Worm (Caenorhabditis elegans): ENCODE results near the gene twk-26.

twk-26 gene

DNA sequence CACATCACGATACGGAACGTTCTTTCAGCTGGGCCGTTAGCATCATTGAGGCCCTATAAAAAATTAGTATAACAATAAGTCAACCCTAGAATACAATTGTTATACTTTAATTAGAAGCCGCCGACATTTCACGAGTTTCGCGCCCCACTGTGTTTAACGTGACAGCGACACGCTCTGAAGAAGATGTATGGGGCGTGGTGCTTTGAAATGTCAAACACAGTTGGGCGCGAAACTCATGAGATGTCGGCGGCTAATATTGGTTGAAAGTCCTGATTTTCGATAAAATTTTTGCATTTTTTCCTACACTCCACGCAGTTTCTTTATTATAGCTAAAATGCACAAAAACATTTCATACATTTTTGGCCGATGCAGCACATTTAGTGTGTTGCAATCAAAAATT, 1.5 kb upstream of the twk-26 start:
- TF ChIP-seq ztf-29 (GFP tag; IDR thresholded peaks at IDR 0.05): no peak
- no peak for TF ChIP-seq ref-1 (GFP tag; conservative IDR thresholded peaks at IDR 0.05)
- TF ChIP-seq cog-1 (tag; optimal IDR thresholded peaks at IDR 0.05): no peak
- no peak for TF ChIP-seq tab-1 (GFP tag; IDR thresholded peaks at IDR 0.05)
- TF ChIP-seq T22C8.4 (GFP tag; IDR thresholded peaks at IDR 0.05): no peak
- TF ChIP-seq klf-2 (GFP tag; conservative IDR thresholded peaks at IDR 0.05): no peak
- no peak for TF ChIP-seq ztf-23 (GFP tag; IDR thresholded peaks at IDR 0.05)
- TF ChIP-seq med-1 (GFP tag; optimal IDR thresholded peaks at IDR 0.05; ENCODE audit: insufficient read depth): no peak
- no peak for TF ChIP-seq flt-1 (GFP tag; IDR thresholded peaks at IDR 0.05)

DNA sequence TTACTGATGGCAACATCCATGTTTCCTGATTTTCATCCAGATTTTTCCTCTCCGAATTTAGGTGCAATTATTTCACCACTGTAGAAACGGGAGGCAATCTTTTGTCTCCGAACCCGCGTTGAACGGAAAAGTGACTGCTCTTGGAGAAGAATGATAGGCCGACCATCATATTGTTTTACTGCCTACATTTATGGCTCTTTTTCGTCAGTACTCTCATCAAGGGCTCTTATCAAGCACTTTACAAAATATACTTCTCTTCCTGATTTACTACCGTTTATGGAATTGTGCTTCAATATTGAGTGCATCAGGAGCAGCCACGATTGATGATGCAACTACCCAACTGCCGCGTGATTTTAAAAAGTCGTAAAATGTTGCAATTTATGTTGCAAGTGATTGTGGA, 230 bp downstream of the twk-26 start:
- TF ChIP-seq T22C8.4 (GFP tag; IDR thresholded peaks at IDR 0.05) (no peak), ztf-29 (GFP tag; IDR thresholded peaks at IDR 0.05) (no peak), klf-2 (GFP tag; conservative IDR thresholded peaks at IDR 0.05) (no peak), cog-1 (tag; optimal IDR thresholded peaks at IDR 0.05) (no peak), ztf-23 (GFP tag; IDR thresholded peaks at IDR 0.05) (no peak), flt-1 (GFP tag; IDR thresholded peaks at IDR 0.05) (no peak), tab-1 (GFP tag; IDR thresholded peaks at IDR 0.05) (no peak), ref-1 (GFP tag; conservative IDR thresholded peaks at IDR 0.05) (no peak), med-1 (GFP tag; optimal IDR thresholded peaks at IDR 0.05; ENCODE audit: insufficient read depth) (no peak)

DNA sequence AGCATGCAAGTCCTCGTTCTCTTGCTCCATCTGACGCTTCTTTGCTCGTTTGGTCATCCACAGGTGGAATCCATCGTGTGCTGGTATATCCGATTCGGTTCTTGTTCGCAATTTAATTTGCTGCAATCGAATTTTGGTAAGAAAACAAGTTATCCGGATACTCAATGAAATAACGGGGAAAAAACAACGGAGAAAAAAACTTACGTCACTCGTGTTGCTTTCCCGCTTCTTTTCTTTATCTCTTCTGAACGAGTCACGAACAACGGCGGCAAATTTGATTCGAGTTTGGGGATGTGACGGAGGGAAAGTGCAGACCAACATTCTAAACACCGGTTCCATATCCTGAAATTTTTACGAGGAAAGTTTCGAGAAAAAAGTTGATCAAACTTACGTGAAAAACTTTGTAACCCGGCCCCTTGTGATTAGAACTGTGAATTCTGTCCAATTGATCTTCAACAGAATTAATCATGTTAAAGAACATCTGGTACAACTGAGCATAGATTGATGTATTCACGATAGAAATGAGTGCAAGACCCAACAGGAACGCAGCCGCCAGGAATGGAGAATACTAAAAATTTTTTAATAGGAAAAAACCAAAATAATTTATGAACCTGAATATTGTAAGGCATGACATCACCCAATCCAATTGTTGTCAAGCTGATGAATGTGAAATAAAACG, 3.2 kb downstream of the twk-26 start:
- TF ChIP-seq klf-2 (GFP tag; conservative IDR thresholded peaks at IDR 0.05): no peak
- TF ChIP-seq tab-1 (GFP tag; IDR thresholded peaks at IDR 0.05): no peak
- no peak for TF ChIP-seq T22C8.4 (GFP tag; IDR thresholded peaks at IDR 0.05)
- no peak for TF ChIP-seq cog-1 (tag; optimal IDR thresholded peaks at IDR 0.05)
- no peak for TF ChIP-seq ztf-29 (GFP tag; IDR thresholded peaks at IDR 0.05)
- no peak for TF ChIP-seq ztf-23 (GFP tag; IDR thresholded peaks at IDR 0.05)
- no peak for TF ChIP-seq ref-1 (GFP tag; conservative IDR thresholded peaks at IDR 0.05)
- TF ChIP-seq med-1 (GFP tag; optimal IDR thresholded peaks at IDR 0.05; ENCODE audit: insufficient read depth): no peak
- TF ChIP-seq flt-1 (GFP tag; IDR thresholded peaks at IDR 0.05): no peak

DNA sequence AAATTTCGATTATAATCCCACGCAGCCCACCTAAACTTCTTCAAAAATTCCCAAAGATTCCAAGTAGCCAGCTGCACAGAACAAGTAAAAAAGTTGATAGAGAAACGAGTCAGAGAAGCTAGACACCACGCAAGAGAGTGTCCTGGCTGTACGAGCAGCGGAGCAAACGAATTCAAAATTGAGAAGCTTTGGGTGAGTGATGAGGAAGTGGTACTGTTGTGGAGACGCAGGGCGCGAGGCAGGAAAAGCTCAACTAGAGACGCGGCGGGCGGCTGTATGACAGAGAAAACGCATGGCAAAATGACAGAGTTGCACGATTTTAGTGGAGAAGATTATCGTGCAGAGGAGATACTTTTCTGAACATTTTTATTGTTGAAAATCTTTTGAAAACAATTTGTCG, 5.4 kb downstream of the twk-26 start:
- TF ChIP-seq ztf-23 (GFP tag; IDR thresholded peaks at IDR 0.05): no peak
- TF ChIP-seq T22C8.4 (GFP tag; IDR thresholded peaks at IDR 0.05): no peak
- no peak for TF ChIP-seq med-1 (GFP tag; optimal IDR thresholded peaks at IDR 0.05; ENCODE audit: insufficient read depth)
- TF ChIP-seq ref-1 (GFP tag; conservative IDR thresholded peaks at IDR 0.05): no peak
- TF ChIP-seq cog-1 (tag; optimal IDR thresholded peaks at IDR 0.05): no peak
- no peak for TF ChIP-seq klf-2 (GFP tag; conservative IDR thresholded peaks at IDR 0.05)
- no peak for TF ChIP-seq ztf-29 (GFP tag; IDR thresholded peaks at IDR 0.05)
- no peak for TF ChIP-seq tab-1 (GFP tag; IDR thresholded peaks at IDR 0.05)
- TF ChIP-seq flt-1 (GFP tag; IDR thresholded peaks at IDR 0.05): no peak

DNA sequence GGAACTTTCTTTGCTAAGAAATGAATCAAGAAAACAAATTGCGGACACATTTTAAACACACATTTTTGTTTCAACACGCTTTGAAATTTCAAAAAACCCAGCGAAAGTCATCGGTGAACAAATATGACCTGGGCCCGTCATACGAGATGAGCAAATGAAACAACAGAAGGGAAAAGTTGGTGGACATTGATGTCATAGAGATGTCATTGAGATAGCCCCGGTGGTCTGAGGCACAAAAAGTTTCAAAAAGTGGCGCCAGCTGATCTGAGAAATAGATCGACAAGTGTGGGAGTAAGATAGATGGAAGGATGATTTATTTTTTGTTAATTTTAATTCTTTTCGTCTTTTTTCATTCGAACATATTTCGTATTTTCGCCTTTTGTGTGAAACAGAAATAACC, 5.9 kb downstream of the twk-26 start:
- TF ChIP-seq ztf-29 (GFP tag; IDR thresholded peaks at IDR 0.05) (no peak), ref-1 (GFP tag; conservative IDR thresholded peaks at IDR 0.05) (no peak), flt-1 (GFP tag; IDR thresholded peaks at IDR 0.05) (no peak), tab-1 (GFP tag; IDR thresholded peaks at IDR 0.05) (no peak)

DNA sequence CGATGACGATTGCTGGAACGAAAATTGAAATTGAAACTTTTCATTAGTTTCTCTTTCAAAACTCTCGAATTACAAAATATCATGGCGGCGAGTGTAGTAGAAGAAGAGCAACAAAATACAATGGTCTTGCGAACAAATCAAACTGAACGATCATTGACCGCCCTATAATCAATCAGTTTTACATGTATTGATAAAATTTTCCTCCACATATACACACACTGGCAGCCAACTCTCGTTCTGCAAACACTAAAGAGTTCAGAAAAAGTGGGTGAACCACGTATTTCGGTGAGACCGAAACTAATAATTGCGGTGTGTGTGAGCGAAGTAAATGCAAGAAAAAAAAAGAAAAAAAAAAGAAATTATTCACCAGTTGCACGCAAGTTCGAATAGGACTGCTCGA, 7.4 kb downstream of the twk-26 start:
- no peak for TF ChIP-seq med-1 (GFP tag; optimal IDR thresholded peaks at IDR 0.05; ENCODE audit: insufficient read depth)
- TF ChIP-seq T22C8.4 (GFP tag; IDR thresholded peaks at IDR 0.05): no peak
- TF ChIP-seq ref-1 (GFP tag; conservative IDR thresholded peaks at IDR 0.05): no peak
- TF ChIP-seq flt-1 (GFP tag; IDR thresholded peaks at IDR 0.05): no peak
- no peak for TF ChIP-seq klf-2 (GFP tag; conservative IDR thresholded peaks at IDR 0.05)
- TF ChIP-seq ztf-29 (GFP tag; IDR thresholded peaks at IDR 0.05): no peak
- no peak for TF ChIP-seq cog-1 (tag; optimal IDR thresholded peaks at IDR 0.05)

DNA sequence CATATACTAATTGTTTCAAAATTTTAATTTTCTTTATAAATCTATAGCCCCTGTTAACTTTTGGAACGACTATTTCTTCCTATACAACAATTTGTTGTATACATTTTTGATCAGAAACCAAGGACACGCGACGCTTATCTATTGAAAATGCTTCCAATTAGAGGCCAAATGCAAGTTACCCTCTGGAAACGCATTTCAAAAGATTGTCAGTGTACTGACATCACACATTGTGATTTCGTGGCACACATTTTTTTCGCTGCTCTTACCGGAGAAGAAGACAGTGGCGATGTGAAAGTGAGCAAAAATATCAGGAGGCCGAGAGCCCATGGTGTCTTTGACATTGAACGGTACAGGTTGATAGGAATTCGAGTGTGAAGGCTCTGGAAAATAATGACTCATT, 9.2 kb downstream of the twk-26 start, which contains the start of gene cnnm-3:
Gene cnnm-3 (minus strand): TSS at position 382 of the 400 bp plus-strand sequence.
- TF ChIP-seq ztf-29 (GFP tag; IDR thresholded peaks at IDR 0.05): no peak
- TF ChIP-seq T22C8.4 (GFP tag; IDR thresholded peaks at IDR 0.05): no peak
- no peak for TF ChIP-seq med-1 (GFP tag; optimal IDR thresholded peaks at IDR 0.05; ENCODE audit: insufficient read depth)
- no peak for TF ChIP-seq cog-1 (tag; optimal IDR thresholded peaks at IDR 0.05)

DNA sequence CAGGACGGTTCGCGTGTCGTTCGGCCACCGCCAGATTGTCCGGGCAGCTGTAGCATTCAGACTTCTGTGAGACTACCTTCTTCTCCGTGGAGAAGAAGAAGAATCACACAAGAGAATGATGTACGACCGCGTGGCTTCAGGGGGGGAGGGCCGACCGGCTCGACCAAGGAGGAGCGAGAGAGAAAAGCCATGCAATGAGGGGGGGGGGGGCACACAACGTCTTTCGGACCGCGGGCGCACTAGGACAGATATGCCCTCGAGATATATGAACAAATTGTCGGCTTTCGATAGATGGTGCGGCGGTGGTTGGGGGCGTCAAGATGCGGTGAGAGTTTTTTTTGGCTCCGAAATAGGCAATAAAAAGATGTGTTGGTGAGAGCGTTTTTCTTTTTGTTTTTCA, 14.0 kb downstream of the twk-26 start:
- TF ChIP-seq ztf-29 (GFP tag; IDR thresholded peaks at IDR 0.05) (no peak), T22C8.4 (GFP tag; IDR thresholded peaks at IDR 0.05) (no peak), cog-1 (tag; optimal IDR thresholded peaks at IDR 0.05) (no peak), ref-1 (GFP tag; conservative IDR thresholded peaks at IDR 0.05) (no peak), klf-2 (GFP tag; conservative IDR thresholded peaks at IDR 0.05) (no peak), ztf-23 (GFP tag; IDR thresholded peaks at IDR 0.05) (no peak), flt-1 (GFP tag; IDR thresholded peaks at IDR 0.05) (no peak), med-1 (GFP tag; optimal IDR thresholded peaks at IDR 0.05; ENCODE audit: insufficient read depth) (no peak), tab-1 (GFP tag; IDR thresholded peaks at IDR 0.05) (no peak)

DNA sequence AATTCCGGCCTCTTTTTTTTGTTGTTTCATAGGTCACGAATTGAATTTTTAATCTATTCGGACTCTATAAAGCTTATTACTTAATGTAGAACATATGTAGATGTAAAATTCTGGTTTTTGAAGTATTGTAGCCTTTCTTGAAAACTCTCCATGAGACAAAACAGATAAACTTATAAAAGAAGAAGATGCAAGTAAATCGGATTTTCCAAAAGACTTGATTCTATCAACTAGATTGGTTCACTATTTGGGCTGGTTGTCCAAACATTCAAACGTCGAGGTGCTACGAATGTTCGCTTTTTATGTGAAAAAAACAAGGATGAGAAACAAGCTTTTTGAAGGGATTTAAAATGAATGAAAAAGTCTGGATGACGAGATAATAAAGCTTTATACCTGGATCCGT, 14.6 kb downstream of the twk-26 start:
- no peak for TF ChIP-seq flt-1 (GFP tag; IDR thresholded peaks at IDR 0.05)
- no peak for TF ChIP-seq med-1 (GFP tag; optimal IDR thresholded peaks at IDR 0.05; ENCODE audit: insufficient read depth)
- TF ChIP-seq klf-2 (GFP tag; conservative IDR thresholded peaks at IDR 0.05): no peak
- no peak for TF ChIP-seq cog-1 (tag; optimal IDR thresholded peaks at IDR 0.05)
- TF ChIP-seq T22C8.4 (GFP tag; IDR thresholded peaks at IDR 0.05): no peak
- no peak for TF ChIP-seq ztf-29 (GFP tag; IDR thresholded peaks at IDR 0.05)
- TF ChIP-seq ref-1 (GFP tag; conservative IDR thresholded peaks at IDR 0.05): no peak
- no peak for TF ChIP-seq ztf-23 (GFP tag; IDR thresholded peaks at IDR 0.05)
- TF ChIP-seq tab-1 (GFP tag; IDR thresholded peaks at IDR 0.05): no peak

DNA sequence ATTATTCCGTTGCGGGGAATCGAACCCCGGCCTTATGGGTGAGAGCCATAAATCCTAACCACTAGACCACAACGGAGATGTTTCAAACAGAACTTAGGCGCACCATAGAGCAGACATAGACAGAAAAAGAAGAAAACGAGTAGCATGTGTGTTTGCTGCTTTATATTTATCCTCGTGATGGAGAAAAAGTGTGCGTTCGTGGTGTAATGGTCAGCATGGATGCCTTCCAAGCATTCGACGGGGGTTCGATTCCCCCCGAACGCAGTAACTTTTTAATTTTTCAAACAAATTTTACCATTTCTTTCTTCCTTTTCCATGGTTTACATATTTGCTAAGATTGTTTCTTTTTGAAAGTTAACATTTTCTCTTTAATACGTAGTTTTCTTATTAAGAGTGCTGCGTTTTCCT, 18.6 kb downstream of the twk-26 start:
- TF ChIP-seq klf-2 (GFP tag; conservative IDR thresholded peaks at IDR 0.05): peak; percentile 95
- peak; percentile 97 for TF ChIP-seq tab-1 (GFP tag; IDR thresholded peaks at IDR 0.05)
- TF ChIP-seq ztf-23 (GFP tag; IDR thresholded peaks at IDR 0.05): peak; percentile 98
- peak; percentile 96 for TF ChIP-seq ztf-29 (GFP tag; IDR thresholded peaks at IDR 0.05)
- peak; percentile 97 for TF ChIP-seq flt-1 (GFP tag; IDR thresholded peaks at IDR 0.05)
- TF ChIP-seq ref-1 (GFP tag; conservative IDR thresholded peaks at IDR 0.05): peak; percentile 92
- peak; percentile 92 for TF ChIP-seq cog-1 (tag; optimal IDR thresholded peaks at IDR 0.05)
- TF ChIP-seq med-1 (GFP tag; optimal IDR thresholded peaks at IDR 0.05; ENCODE audit: insufficient read depth): peak; percentile 79
- TF ChIP-seq T22C8.4 (GFP tag; IDR thresholded peaks at IDR 0.05): peak; percentile 94
